Worm (Caenorhabditis elegans): ENCODE results near the gene K08C7.1.

DNA sequence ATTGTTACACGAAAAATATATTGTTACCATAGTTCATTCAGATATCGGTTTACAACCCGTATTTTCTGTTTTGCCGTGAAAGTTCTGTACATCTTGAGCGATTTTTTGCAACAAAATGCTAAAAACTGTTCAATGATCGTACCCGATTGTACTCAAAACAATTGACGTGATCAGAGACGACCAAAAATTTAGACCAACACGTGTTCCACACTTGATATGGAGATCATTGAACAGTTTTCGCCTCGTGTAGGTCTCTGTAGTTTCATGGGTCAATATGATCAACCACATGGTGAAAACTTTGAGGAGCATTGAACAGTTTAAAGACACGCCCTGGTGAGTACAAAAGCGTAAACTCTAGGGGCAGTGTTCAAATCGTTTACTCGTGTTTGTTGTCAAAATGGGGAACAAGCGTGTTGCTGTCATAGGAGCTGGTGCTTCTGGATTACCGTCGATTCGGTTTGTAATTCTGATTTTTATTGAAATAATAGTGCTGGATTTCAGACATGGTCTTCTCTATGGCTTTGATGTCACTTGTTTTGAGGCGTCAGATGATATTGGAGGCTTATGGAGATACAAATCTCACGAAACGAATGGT is 25.6 kb downstream of the K08C7.1 start, which contains the start of gene fmo-2:
- TF ChIP-seq unc-39 (tag; optimal IDR thresholded peaks at IDR 0.05) = no peak
- TF ChIP-seq elt-2 (tag; optimal IDR thresholded peaks at IDR 0.05) = peak; percentile 43
- no peak for TF ChIP-seq elt-3 (tag; optimal IDR thresholded peaks at IDR 0.05)

Measured in whole organism, L3 larva.